Fruit fly (Drosophila melanogaster) whole organism, embryonic: ENCODE data around the gene Mkp3.

Source experiments
- Ada2b ChIP-seq: fragments of 200-800 bp; sonication (Bioruptor generic); IDR thresholded peaks from 2 replicates; pipeline ENCODE4 v1.3.6; 2022; ENCODE audit warnings: missing biosample characterization, missing genetic modification characterization
- Bdp1 ChIP-seq: fragments of 200-800 bp; sonication (Bioruptor generic); optimal IDR thresholded peaks from 3 replicates; lab custom pipeline; 2016; ENCODE audit warnings: missing biosample characterization, missing genetic modification characterization
- CG10147 ChIP-seq: fragments of 200-800 bp; sonication (Bioruptor generic); optimal IDR thresholded peaks from 2 replicates; lab custom pipeline; 2019; ENCODE audit warnings: missing biosample characterization, mild to moderate bottlenecking, missing genetic modification characterization, moderate library complexity
- CG10209 ChIP-seq: fragments of 200-800 bp; sonication (Bioruptor generic); optimal IDR thresholded peaks from 3 replicates; lab custom pipeline; 2017; ENCODE audit warnings: missing biosample characterization, mild to moderate bottlenecking, missing genetic modification characterization, missing genetic modification reagents
- CG10267 ChIP-seq: fragments of 200-800 bp; sonication (Bioruptor generic); optimal IDR thresholded peaks from 2 replicates; lab custom pipeline; 2018; ENCODE audit warnings: missing biosample characterization, mild to moderate bottlenecking, missing genetic modification characterization, moderate library complexity
- CG11696 ChIP-seq: fragments of 200-800 bp; sonication (Bioruptor generic); IDR thresholded peaks from 2 replicates; pipeline ENCODE4 v1.3.6; 2022; ENCODE audit warnings: missing biosample characterization, missing genetic modification characterization
- CG12769 ChIP-seq: fragments of 200-800 bp; sonication (Bioruptor generic); optimal IDR thresholded peaks from 2 replicates; lab custom pipeline; 2019; ENCODE audit warnings: missing biosample characterization, mild to moderate bottlenecking, missing genetic modification characterization, moderate library complexity
- CG13424 ChIP-seq: fragments of 200-800 bp; sonication (Bioruptor generic); optimal IDR thresholded peaks from 2 replicates; lab custom pipeline; 2019; ENCODE audit warnings: missing biosample characterization, mild to moderate bottlenecking, missing genetic modification characterization, moderate library complexity
- CG13894 ChIP-seq: fragments of 200-800 bp; sonication (Bioruptor generic); optimal IDR thresholded peaks from 3 replicates; lab custom pipeline; 2018; ENCODE audit warnings: missing biosample characterization, mild to moderate bottlenecking, missing genetic modification characterization, moderate library complexity
- CG14050 ChIP-seq: fragments of 200-800 bp; sonication (Bioruptor generic); IDR thresholded peaks from 3 replicates; pipeline ENCODE4 v1.3.6; 2022; ENCODE audit warnings: missing biosample characterization, missing genetic modification characterization
- CG15479 ChIP-seq: fragments of 200-800 bp; sonication (Bioruptor generic); optimal IDR thresholded peaks from 3 replicates; lab custom pipeline; 2019; ENCODE audit warnings: missing biosample characterization, mild to moderate bottlenecking, missing genetic modification characterization, moderate library complexity
- CG15514 ChIP-seq: fragments of 200-800 bp; sonication (Bioruptor generic); optimal IDR thresholded peaks from 3 replicates; lab custom pipeline; 2017; ENCODE audit warnings: missing biosample characterization, missing genetic modification characterization, mild to moderate bottlenecking, moderate library complexity, missing genetic modification reagents
- CG16779 ChIP-seq: fragments of 200-800 bp; sonication (Bioruptor generic); IDR thresholded peaks from 2 replicates; pipeline ENCODE4 v1.3.6; 2022; ENCODE audit warnings: missing biosample characterization, missing genetic modification characterization
- CG16863 ChIP-seq: fragments of 200-800 bp; sonication (Bioruptor generic); optimal IDR thresholded peaks from 3 replicates; lab custom pipeline; 2016; ENCODE audit warnings: missing biosample characterization, missing genetic modification characterization
- CG17186 ChIP-seq: fragments of 200-800 bp; sonication (Bioruptor generic); optimal IDR thresholded peaks from 3 replicates; lab custom pipeline; 2017; ENCODE audit warnings: missing biosample characterization, missing genetic modification reagents, missing genetic modification characterization
- CG17802 ChIP-seq: fragments of 200-800 bp; sonication (Bioruptor generic); optimal IDR thresholded peaks from 2 replicates; lab custom pipeline; 2018; ENCODE audit warnings: missing biosample characterization, mild to moderate bottlenecking, missing genetic modification characterization, moderate library complexity
- CG17829 ChIP-seq: fragments of 200-800 bp; optimal IDR thresholded peaks from 2 replicates; lab custom pipeline; 2019; ENCODE audit warnings: missing biosample characterization, mild to moderate bottlenecking, missing genetic modification characterization, moderate library complexity
- CG32772 ChIP-seq: fragments of 200-800 bp; sonication (Bioruptor generic); IDR thresholded peaks from 2 replicates; pipeline ENCODE4 v1.3.6; 2022; ENCODE audit warnings: missing biosample characterization, missing genetic modification characterization
- CG3281 ChIP-seq: fragments of 200-800 bp; sonication (Bioruptor generic); optimal IDR thresholded peaks from 3 replicates; lab custom pipeline; 2017; ENCODE audit warnings: missing biosample characterization, mild to moderate bottlenecking, missing genetic modification characterization
- CG34224 ChIP-seq: fragments of 200-800 bp; sonication (Bioruptor generic); IDR thresholded peaks from 3 replicates; pipeline ENCODE4 v1.3.6; 2022; ENCODE audit warnings: missing biosample characterization, missing genetic modification characterization; ENCODE audit not compliant: partially characterized antibody
- CG4617 ChIP-seq: fragments of 200-800 bp; sonication (Bioruptor generic); optimal IDR thresholded peaks from 3 replicates; lab custom pipeline; 2016; ENCODE audit warnings: missing biosample characterization, missing genetic modification characterization, borderline replicate concordance
- CG7928 ChIP-seq: fragments of 200-800 bp; sonication (Bioruptor generic); optimal IDR thresholded peaks from 2 replicates; lab custom pipeline; 2017; ENCODE audit warnings: missing biosample characterization, mild to moderate bottlenecking, missing genetic modification characterization
- CG8944 ChIP-seq: fragments of 200-800 bp; sonication (Bioruptor generic); optimal IDR thresholded peaks from 3 replicates; lab custom pipeline; 2016; ENCODE audit warnings: missing biosample characterization, missing genetic modification characterization
- CG9797 ChIP-seq: fragments of 200-800 bp; sonication (Bioruptor generic); optimal IDR thresholded peaks from 3 replicates; lab custom pipeline; 2018; ENCODE audit warnings: missing biosample characterization, mild to moderate bottlenecking, missing genetic modification characterization
- CG9876 ChIP-seq: fragments of 200-800 bp; sonication (Bioruptor generic); optimal IDR thresholded peaks from 2 replicates; lab custom pipeline; 2016; ENCODE audit warnings: missing biosample characterization, missing genetic modification characterization
- Dip3 ChIP-seq: fragments of 200-800 bp; sonication (Bioruptor generic); optimal IDR thresholded peaks from 3 replicates; lab custom pipeline; 2016; ENCODE audit warnings: missing biosample characterization, missing genetic modification characterization
- Doc2 ChIP-seq: fragments of 200-800 bp; sonication (Bioruptor generic); IDR thresholded peaks from 2 replicates; pipeline ENCODE4 v1.3.6; 2022; ENCODE audit warnings: missing biosample characterization, missing genetic modification characterization
- Fer3 ChIP-seq: fragments of 200-800 bp; sonication (Bioruptor generic); optimal IDR thresholded peaks from 2 replicates; lab custom pipeline; 2018; ENCODE audit warnings: missing biosample characterization, mild to moderate bottlenecking, missing genetic modification characterization, moderate library complexity
- HLH4C ChIP-seq: fragments of 200-800 bp; sonication (Bioruptor generic); IDR thresholded peaks from 3 replicates; pipeline ENCODE4 v1.3.6; 2022; ENCODE audit warnings: missing biosample characterization, missing genetic modification characterization; ENCODE audit not compliant: partially characterized antibody
- Jarid2 ChIP-seq: fragments of 200-800 bp; sonication (Bioruptor generic); optimal IDR thresholded peaks from 3 replicates; lab custom pipeline; 2017; ENCODE audit warnings: mild to moderate bottlenecking, missing biosample characterization, missing genetic modification reagents, missing genetic modification characterization
- NC2β ChIP-seq: fragments of 200-800 bp; sonication (Bioruptor generic); optimal IDR thresholded peaks from 2 replicates; lab custom pipeline; 2016; ENCODE audit warnings: missing biosample characterization, missing genetic modification characterization
- Optix ChIP-seq: fragments of 200-800 bp; sonication (Bioruptor generic); IDR thresholded peaks from 3 replicates; pipeline ENCODE4 v1.3.6; 2022; ENCODE audit warnings: missing biosample characterization, missing genetic modification characterization
- Rx ChIP-seq: fragments of 200-800 bp; sonication (Bioruptor generic); IDR thresholded peaks from 2 replicates; pipeline ENCODE4 v1.3.6; 2022; ENCODE audit warnings: missing biosample characterization, missing genetic modification characterization
- bbx ChIP-seq: fragments of 200-800 bp; sonication (Bioruptor generic); IDR thresholded peaks from 2 replicates; pipeline ENCODE4 v1.3.6; 2022; ENCODE audit warnings: missing biosample characterization, missing genetic modification characterization; ENCODE audit not compliant: partially characterized antibody
- bcd ChIP-seq: fragments of 200-800 bp; sonication (Bioruptor generic); optimal IDR thresholded peaks from 2 replicates; lab custom pipeline; 2017; ENCODE audit warnings: missing biosample characterization, mild to moderate bottlenecking, missing genetic modification characterization
- caup ChIP-seq: fragments of 200-800 bp; sonication (Bioruptor generic); optimal IDR thresholded peaks from 3 replicates; lab custom pipeline; 2017; ENCODE audit warnings: missing biosample characterization, mild to moderate bottlenecking, missing genetic modification characterization, moderate library complexity; ENCODE audit not compliant: severe bottlenecking
- cg ChIP-seq: fragments of 200-800 bp; sonication (Bioruptor generic); optimal IDR thresholded peaks from 3 replicates; lab custom pipeline; 2019; ENCODE audit warnings: missing biosample characterization, mild to moderate bottlenecking, missing genetic modification characterization, moderate library complexity
- chif ChIP-seq, 2 experiments: fragments of 200-800 bp; sonication (Bioruptor generic); optimal IDR thresholded peaks; 3 replicates each; lab custom pipeline; 2016; ENCODE audit warnings: missing biosample characterization in 2 of 2, missing genetic modification characterization in 2 of 2
- crol ChIP-seq: fragments of 200-800 bp; sonication (Bioruptor generic); IDR thresholded peaks from 2 replicates; pipeline ENCODE4 v1.3.6; 2022; ENCODE audit warnings: missing biosample characterization, missing genetic modification characterization
- dpn ChIP-seq, 2 experiments: fragments of 200-800 bp; sonication (Bioruptor generic); optimal IDR thresholded peaks; 3 replicates each; lab custom pipeline; 2016; ENCODE audit warnings: missing biosample characterization in 2 of 2, missing genetic modification characterization in 2 of 2
- gro ChIP-seq: fragments of 200-800 bp; sonication (Bioruptor generic); optimal IDR thresholded peaks from 2 replicates; lab custom pipeline; 2016; ENCODE audit warnings: missing biosample characterization, missing genetic modification characterization
- gt ChIP-seq: fragments of 200-800 bp; sonication (Bioruptor generic); IDR thresholded peaks from 2 replicates; pipeline ENCODE4 v1.3.6; 2022; ENCODE audit warnings: missing biosample characterization, missing genetic modification characterization
- hth ChIP-seq: fragments of >200 bp; optimal IDR thresholded peaks from 2 replicates; lab custom pipeline; 2017; ENCODE audit warnings: inconsistent platforms
- lola ChIP-seq, 3 experiments: fragments of >200 bp in 2 of 3; fragments of 200-800 bp in 1 of 3; sonication (Bioruptor generic) in 1 of 3; optimal IDR thresholded peaks; 2 replicates each; lab custom pipeline; 2017 to 2019; ENCODE audit warnings: missing biosample characterization in 3 of 3, missing genetic modification characterization in 3 of 3, mild to moderate bottlenecking in 1 of 3, moderate library complexity in 1 of 3
- mam ChIP-seq: fragments of 200-800 bp; sonication (Bioruptor generic); optimal IDR thresholded peaks from 3 replicates; lab custom pipeline; 2016; ENCODE audit warnings: missing biosample characterization, missing genetic modification characterization
- odd ChIP-seq: fragments of 200-800 bp; sonication (Bioruptor generic); optimal IDR thresholded peaks from 2 replicates; lab custom pipeline; 2017; ENCODE audit warnings: missing biosample characterization, mild to moderate bottlenecking, missing genetic modification characterization
- rib ChIP-seq: fragments of 200-800 bp; sonication (Bioruptor generic); IDR thresholded peaks from 2 replicates; pipeline ENCODE4 v1.3.6; 2022; ENCODE audit warnings: missing biosample characterization, missing genetic modification characterization
- sens-2 ChIP-seq: fragments of 200-800 bp; sonication (Bioruptor generic); IDR thresholded peaks from 2 replicates; pipeline ENCODE4 v1.3.6; 2022; ENCODE audit warnings: missing biosample characterization, missing genetic modification characterization
- tll ChIP-seq, 2 experiments: fragments of 200-800 bp in 1 of 2; fragments of >200 bp in 1 of 2; sonication (Bioruptor generic) in 1 of 2; optimal IDR thresholded peaks; 2 replicates each; lab custom pipeline; 2017 to 2019; ENCODE audit warnings: missing biosample characterization in 2 of 2, missing genetic modification characterization in 2 of 2, mild to moderate bottlenecking in 1 of 2, moderate library complexity in 1 of 2
- usp ChIP-seq: fragments of >200 bp; optimal IDR thresholded peaks from 2 replicates; lab custom pipeline; 2017; ENCODE audit warnings: missing biosample characterization, missing genetic modification characterization
- yki ChIP-seq: fragments of >200 bp; optimal IDR thresholded peaks from 3 replicates; lab custom pipeline; 2018
- zfh2 ChIP-seq: fragments of 200-800 bp; sonication (Bioruptor generic); optimal IDR thresholded peaks from 2 replicates; lab custom pipeline; 2016; ENCODE audit warnings: missing biosample characterization, missing genetic modification characterization

Gene Mkp3

DNA sequence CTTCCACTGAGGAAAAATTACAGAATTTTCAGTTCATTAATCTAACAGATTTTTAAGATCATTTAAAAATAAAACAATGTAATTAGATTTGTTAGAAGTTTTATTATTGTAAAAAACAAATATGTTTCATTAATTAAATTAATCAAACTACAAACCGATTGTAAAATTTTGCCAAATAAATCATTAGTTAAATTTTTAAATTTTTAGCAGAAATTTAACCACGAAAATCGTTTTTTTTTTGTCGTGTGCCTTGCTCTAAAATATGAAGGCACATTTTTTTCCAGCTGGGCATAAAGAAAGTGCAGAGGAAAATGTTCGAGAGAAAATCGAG is 12.4 kb downstream of the Mkp3 start (continued):
- no peak for TF ChIP-seq Dip3 (GFP tag; lab: Kevin White, UChicago)
- TF ChIP-seq CG32772 = 0 out of 2 replicates have a peak, but pooled peaks have one; percentile 38
- TF ChIP-seq caup (GFP tag; lab: Kevin White, UChicago) = no peak
- TF ChIP-seq Doc2 (GFP tag; lab: Robert Waterston, UW) = no peak
- no peak for TF ChIP-seq cg (GFP tag; lab: Kevin White, UChicago)
- TF ChIP-seq CG4617 = no peak
- no peak for TF ChIP-seq sens-2 (GFP tag; lab: Robert Waterston, UW)
- TF ChIP-seq HLH4C = no peak
- no peak for TF ChIP-seq Rx (GFP tag; lab: Robert Waterston, UW)
- no peak for TF ChIP-seq CG3281
- no peak for TF ChIP-seq Fer3 (tag; lab: Kevin White, UChicago)
- no peak for TF ChIP-seq CG12769
- TF ChIP-seq mam (GFP tag; lab: Kevin White, UChicago) = no peak
- no peak for TF ChIP-seq crol
- no peak for TF ChIP-seq bbx
- TF ChIP-seq usp (GFP tag; lab: Kevin White, UChicago) = no peak
- TF ChIP-seq CG10147 (GFP tag; lab: Kevin White, UChicago) = no peak
- TF ChIP-seq CG15514 (GFP tag; lab: Kevin White, UChicago) = no peak
- peak; percentile 73 for TF ChIP-seq CG13424 (tag; lab: Kevin White, UChicago)
- no peak for TF ChIP-seq CG13894 (tag; lab: Kevin White, UChicago)
- no peak for TF ChIP-seq hth (lab: Kevin White, UChicago)
- no peak for TF ChIP-seq zfh2 (GFP tag; lab: Kevin White, UChicago)
- TF ChIP-seq CG34224 = no peak
- TF ChIP-seq lola (GFP tag; optimal IDR thresholded peaks at IDR 0.05; lab: Kevin White, UChicago) = peak in 1 of 3 experiments; percentile 59
- TF ChIP-seq CG14050 (GFP tag; lab: Robert Waterston, UW) = no peak
- no peak for TF ChIP-seq CG17186 (GFP tag; lab: Kevin White, UChicago)
- no peak for TF ChIP-seq yki
- peak in 1 of 2 experiments; percentile 3 for TF ChIP-seq dpn (GFP tag; optimal IDR thresholded peaks at IDR 0.05; lab: Kevin White, UChicago)
- no peak for TF ChIP-seq Optix (GFP tag; lab: Robert Waterston, UW)
- no peak for TF ChIP-seq Jarid2 (GFP tag; lab: Kevin White, UChicago)
- peak; percentile 63 for TF ChIP-seq CG10267 (tag; lab: Kevin White, UChicago)
- no peak for TF ChIP-seq NC2β
- TF ChIP-seq CG8944 (GFP tag; lab: Kevin White, UChicago) = no peak
- no peak for TF ChIP-seq Ada2b (GFP tag; lab: Robert Waterston, UW)
- TF ChIP-seq CG16779 = no peak
- TF ChIP-seq CG17802 (tag; lab: Kevin White, UChicago) = no peak
- TF ChIP-seq CG7928 (GFP tag; lab: Kevin White, UChicago) = no peak
- TF ChIP-seq CG10209 (GFP tag; lab: Kevin White, UChicago) = peak; percentile 27
- no peak for TF ChIP-seq tll (GFP tag; optimal IDR thresholded peaks at IDR 0.05; lab: Kevin White, UChicago)
- peak; percentile 54 for TF ChIP-seq CG17829 (tag; lab: Kevin White, UChicago)
- no peak for TF ChIP-seq gt (GFP tag; lab: Robert Waterston, UW)
- no peak for TF ChIP-seq Bdp1 (GFP tag; lab: Kevin White, UChicago)
- no peak for TF ChIP-seq CG16863 (GFP tag; lab: Kevin White, UChicago)
- TF ChIP-seq gro = no peak
- TF ChIP-seq odd (GFP tag; lab: Kevin White, UChicago) = no peak
- TF ChIP-seq CG11696 (GFP tag; lab: Robert Waterston, UW) = no peak
- TF ChIP-seq rib (GFP tag; lab: Robert Waterston, UW) = no peak
- no peak for TF ChIP-seq chif (GFP tag; optimal IDR thresholded peaks at IDR 0.05; lab: Kevin White, UChicago)
- TF ChIP-seq bcd (GFP tag; lab: Kevin White, UChicago) = no peak
- no peak for TF ChIP-seq CG9797 (GFP tag; lab: Kevin White, UChicago)
- TF ChIP-seq CG15479 (GFP tag; lab: Kevin White, UChicago) = no peak
- TF ChIP-seq CG9876 (GFP tag; lab: Kevin White, UChicago) = no peak
